Worm (Caenorhabditis elegans) whole organism, L4/young adult: ENCODE data around the gene col-103.

Source experiments
- dao-5 ChIP-seq: sonication (generic microtip); optimal IDR thresholded peaks from 2 replicates; lab custom pipeline; 2016; ENCODE audit warnings: missing genotype, missing genetic modification characterization, moderate library complexity, missing compliant biosample characterization
- him-1 ChIP-seq: sonication (generic microtip); optimal IDR thresholded peaks from 2 replicates; lab custom pipeline; 2016; ENCODE audit warnings: missing genotype, missing genetic modification reagents, missing genetic modification characterization, missing compliant biosample characterization

ce11 chrIV:754357-754972 is 9.0 kb downstream of the col-103 start:
- TF ChIP-seq dao-5 (tag; lab: Kevin White, UChicago): no peak
- no peak for TF ChIP-seq him-1 (tag; lab: Kevin White, UChicago)
